Worm (Caenorhabditis elegans) whole organism, L2 larva: ENCODE results near the gene C17G10.13.
"Not testable (repeated sequence)": the region's sequence is repeated elsewhere in the genome, so short reads cannot be mapped to it uniquely, and the experiment has no call there.

ENCODE experiments used
- C34F6.9 ChIP-seq: fragments of 150-350 bp; optimal IDR thresholded peaks from 2 replicates; lab custom pipeline; 2014; ENCODE audit warnings: missing biosample characterization, missing genetic modification characterization
- ZK546.5 ChIP-seq: sonication (generic microtip); optimal IDR thresholded peaks from 2 replicates; lab custom pipeline; 2017; ENCODE audit warnings: missing biosample characterization, missing genetic modification characterization
- aly-2 ChIP-seq: fragments of 150-350 bp; optimal IDR thresholded peaks from 2 replicates; lab custom pipeline; 2014; ENCODE audit warnings: missing biosample characterization, missing genetic modification characterization
- blmp-1 ChIP-seq: sonication (generic microtip); optimal IDR thresholded peaks from 2 replicates; lab custom pipeline; 2017; ENCODE audit warnings: missing genetic modification characterization, mild to moderate bottlenecking, missing compliant biosample characterization, antibody characterized with exemption, moderate library complexity; ENCODE audit not compliant: insufficient read depth
- egl-27 ChIP-seq: sonication (generic microtip); optimal IDR thresholded peaks from 3 replicates; lab custom pipeline; 2017; ENCODE audit warnings: missing biosample characterization, missing genetic modification reagents, missing genetic modification characterization
- elt-1 ChIP-seq: fragments of 150-350 bp; optimal IDR thresholded peaks from 2 replicates; lab custom pipeline; 2014; ENCODE audit warnings: missing biosample characterization, missing genetic modification characterization
- elt-3 ChIP-seq: sonication (generic microtip); optimal IDR thresholded peaks from 2 replicates; lab custom pipeline; 2017; ENCODE audit warnings: missing biosample characterization, missing genetic modification characterization
- fos-1 ChIP-seq: fragments of 150-350 bp; optimal IDR thresholded peaks from 2 replicates; lab custom pipeline; 2014; ENCODE audit warnings: missing biosample characterization, missing genetic modification characterization
- gmeb-1 ChIP-seq: fragments of 150-350 bp; optimal IDR thresholded peaks from 2 replicates; lab custom pipeline; 2014; ENCODE audit warnings: missing biosample characterization, missing genetic modification characterization
- lin-11 ChIP-seq: fragments of 150-350 bp; sonication (generic microtip); optimal IDR thresholded peaks from 2 replicates; lab custom pipeline; 2014; ENCODE audit warnings: missing biosample characterization, missing genetic modification characterization, inconsistent platforms, mixed read lengths
- lin-39 ChIP-seq: fragments of 150-350 bp; optimal IDR thresholded peaks from 2 replicates; lab custom pipeline; 2014; ENCODE audit warnings: missing biosample characterization, missing genetic modification reagents, missing genetic modification characterization
- mab-5 ChIP-seq: fragments of 150-350 bp; optimal IDR thresholded peaks from 2 replicates; lab custom pipeline; 2014; ENCODE audit warnings: missing biosample characterization, missing genetic modification characterization
- mbf-1 ChIP-seq: sonication (generic microtip); optimal IDR thresholded peaks from 2 replicates; lab custom pipeline; 2017; ENCODE audit warnings: missing biosample characterization, missing genetic modification characterization
- nhr-10 ChIP-seq: sonication (generic microtip); optimal IDR thresholded peaks from 2 replicates; lab custom pipeline; 2017; ENCODE audit warnings: missing biosample characterization, missing genetic modification characterization
- nhr-11 ChIP-seq: fragments of 150-350 bp; optimal IDR thresholded peaks from 2 replicates; lab custom pipeline; 2014; ENCODE audit warnings: missing biosample characterization, missing genetic modification characterization
- nhr-129 ChIP-seq: fragments of 150-350 bp; optimal IDR thresholded peaks from 2 replicates; lab custom pipeline; 2014; ENCODE audit warnings: missing biosample characterization, missing genetic modification characterization
- nhr-23 ChIP-seq: fragments of 150-350 bp; optimal IDR thresholded peaks from 2 replicates; lab custom pipeline; 2014; ENCODE audit warnings: missing biosample characterization, missing genetic modification reagents, missing genetic modification characterization
- nhr-237 ChIP-seq: fragments of 150-350 bp; optimal IDR thresholded peaks from 2 replicates; lab custom pipeline; 2014; ENCODE audit warnings: missing biosample characterization, missing genetic modification characterization
- nhr-6 ChIP-seq: fragments of 150-350 bp; optimal IDR thresholded peaks from 2 replicates; lab custom pipeline; 2014; ENCODE audit warnings: missing biosample characterization, missing genetic modification characterization
- sem-4 ChIP-seq: fragments of 150-350 bp; optimal IDR thresholded peaks from 2 replicates; lab custom pipeline; 2014; ENCODE audit warnings: missing biosample characterization, missing genetic modification reagents, missing genetic modification characterization
- sma-3 ChIP-seq: sonication (generic microtip); optimal IDR thresholded peaks from 2 replicates; lab custom pipeline; 2016; ENCODE audit warnings: missing genetic modification reagents, missing genetic modification characterization, missing compliant biosample characterization
- snpc-4 ChIP-seq: fragments of 150-350 bp; optimal IDR thresholded peaks from 2 replicates; lab custom pipeline; 2014; ENCODE audit warnings: missing biosample characterization, missing genetic modification characterization
- unc-39 ChIP-seq: fragments of 150-350 bp; optimal IDR thresholded peaks from 2 replicates; lab custom pipeline; 2014; ENCODE audit warnings: missing biosample characterization, missing genetic modification characterization
- unc-55 ChIP-seq: fragments of 150-350 bp; sonication (generic microtip); optimal IDR thresholded peaks from 3 replicates; lab custom pipeline; 2014; ENCODE audit warnings: missing biosample characterization, missing genetic modification reagents, missing genetic modification characterization
- unc-62 ChIP-seq: fragments of 150-350 bp; optimal IDR thresholded peaks from 2 replicates; lab custom pipeline; 2014; ENCODE audit warnings: missing biosample characterization, missing genetic modification reagents, missing genetic modification characterization
- zag-1 ChIP-seq: fragments of 150-350 bp; optimal IDR thresholded peaks from 2 replicates; lab custom pipeline; 2014; ENCODE audit warnings: missing biosample characterization, missing genetic modification characterization
- ztf-1 ChIP-seq: fragments of 200-800 bp; sonication (Bioruptor generic); conservative IDR thresholded peaks from 2 replicates; pipeline ENCODE4 v1.3.6; 2022; ENCODE audit warnings: missing genetic modification characterization, missing compliant biosample characterization
- ztf-4 ChIP-seq: fragments of 150-350 bp; optimal IDR thresholded peaks from 2 replicates; lab custom pipeline; 2014; ENCODE audit warnings: missing biosample characterization, missing genetic modification characterization

The C17G10.13 gene

DNA sequence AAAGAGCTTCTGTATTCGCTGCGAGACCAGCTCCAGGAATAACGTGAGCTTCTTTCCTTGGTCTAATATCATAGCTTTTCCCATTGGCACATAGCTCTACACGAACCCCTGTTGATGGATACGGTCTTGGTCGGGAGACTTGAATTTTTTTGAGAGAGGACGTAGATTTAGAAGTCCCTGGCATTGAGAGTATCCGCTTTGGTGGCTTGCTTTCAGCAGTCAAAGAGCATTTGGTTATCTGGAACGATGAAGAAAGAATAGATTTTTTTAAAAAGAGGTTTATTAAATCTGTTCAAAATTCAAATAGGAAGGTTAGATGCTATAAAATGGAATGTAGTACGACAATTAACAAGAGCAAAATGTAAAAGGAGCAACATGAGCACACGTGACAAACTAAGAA, at the start of gene C17G10.13:
Gene C17G10.13, minus strand, starts transcription at position 101 of the 400 bp plus-strand sequence.
- TF ChIP-seq nhr-129 (tag; lab: Kevin White, UChicago) (no peak), unc-55 (GFP tag; lab: Kevin White, UChicago) (no peak), ZK546.5 (tag; lab: Kevin White, UChicago) (no peak), ztf-1 (no peak), mbf-1 (tag; lab: Kevin White, UChicago) (no peak), elt-1 (tag; lab: Kevin White, UChicago) (no peak), nhr-23 (tag; lab: Kevin White, UChicago) (no peak), aly-2 (tag; lab: Kevin White, UChicago) (no peak), zag-1 (tag; lab: Kevin White, UChicago) (no peak)

DNA sequence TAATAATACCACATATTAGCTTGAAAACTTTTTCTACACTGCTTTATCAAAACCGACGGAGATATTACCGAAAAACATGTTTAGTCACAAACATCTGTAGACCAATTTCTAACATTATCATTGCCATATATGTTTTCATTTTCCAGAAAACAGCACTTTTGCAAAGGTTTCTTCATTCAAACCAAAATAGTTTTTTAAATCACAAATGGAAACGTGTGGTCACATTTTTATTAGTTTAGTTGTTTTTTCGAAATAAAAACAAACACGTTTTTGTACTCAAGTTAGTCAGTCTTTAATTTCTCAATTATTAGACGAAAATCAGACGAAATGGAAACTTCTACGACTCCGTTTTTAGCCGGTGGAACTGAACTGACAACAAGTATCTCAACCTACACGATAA, 48.5 kb upstream of the C17G10.13 start, which contains the start of gene F59E12.3:
Gene F59E12.3, plus strand, starts transcription at position 301 of the 400 bp plus-strand sequence.
- no peak for TF ChIP-seq mab-5

DNA sequence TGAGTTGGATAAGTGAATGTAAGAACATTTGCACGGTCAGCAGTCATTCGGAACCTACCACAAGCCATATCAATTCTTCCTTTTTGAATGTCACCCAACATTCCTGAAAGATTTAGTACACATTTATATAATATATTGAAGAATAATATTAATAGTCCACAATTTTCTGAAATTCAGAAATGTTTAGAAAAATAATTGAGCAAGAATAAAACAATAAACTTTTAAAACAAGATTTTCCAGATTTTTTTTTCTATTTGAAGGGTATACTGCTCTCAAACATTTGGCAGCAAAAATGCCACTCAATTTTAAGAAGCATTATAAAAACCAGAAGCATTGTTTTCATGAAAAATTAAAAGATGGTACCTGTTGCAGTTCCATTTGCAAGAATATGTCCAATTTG, 47.2 kb upstream of the C17G10.13 start, which contains the start of gene F59E12.8:
Gene F59E12.8, minus strand, starts transcription at position 101 of the 400 bp plus-strand sequence.
- TF ChIP-seq ZK546.5 (tag; lab: Kevin White, UChicago) = no peak
- no peak for TF ChIP-seq lin-11 (tag; lab: Kevin White, UChicago)
- no peak for TF ChIP-seq nhr-11 (tag; lab: Kevin White, UChicago)
- TF ChIP-seq gmeb-1 (tag; lab: Kevin White, UChicago) = no peak
- TF ChIP-seq ztf-4 = no peak
- TF ChIP-seq egl-27 (tag; lab: Kevin White, UChicago) = no peak

DNA sequence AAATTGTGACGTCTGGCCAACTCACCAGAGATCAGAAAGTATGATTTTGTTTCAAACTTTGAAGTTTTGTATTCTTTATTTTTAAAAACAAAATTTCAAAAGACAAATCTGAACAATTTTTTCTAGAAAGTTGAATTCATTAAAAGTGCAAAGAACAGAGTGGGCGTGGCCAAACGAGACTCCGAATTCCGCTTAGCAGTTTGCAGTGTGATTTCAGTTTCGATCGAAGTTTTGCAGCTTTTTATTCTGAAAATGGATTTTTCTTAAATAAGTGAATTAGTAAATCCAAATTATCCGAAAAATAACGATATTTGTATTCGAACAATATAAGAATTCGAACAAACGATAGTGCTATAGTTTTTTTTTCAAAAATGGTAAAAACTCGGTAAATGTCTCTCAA, 43.9 kb upstream of the C17G10.13 start:
- TF ChIP-seq C34F6.9 (tag; lab: Kevin White, UChicago) (peak; percentile 60), fos-1 (tag; lab: Kevin White, UChicago) (no peak), gmeb-1 (tag; lab: Kevin White, UChicago) (peak; percentile 13), sem-4 (tag; lab: Kevin White, UChicago) (no peak), unc-62 (no peak), sma-3 (GFP tag; lab: Kevin White, UChicago) (no peak)

DNA sequence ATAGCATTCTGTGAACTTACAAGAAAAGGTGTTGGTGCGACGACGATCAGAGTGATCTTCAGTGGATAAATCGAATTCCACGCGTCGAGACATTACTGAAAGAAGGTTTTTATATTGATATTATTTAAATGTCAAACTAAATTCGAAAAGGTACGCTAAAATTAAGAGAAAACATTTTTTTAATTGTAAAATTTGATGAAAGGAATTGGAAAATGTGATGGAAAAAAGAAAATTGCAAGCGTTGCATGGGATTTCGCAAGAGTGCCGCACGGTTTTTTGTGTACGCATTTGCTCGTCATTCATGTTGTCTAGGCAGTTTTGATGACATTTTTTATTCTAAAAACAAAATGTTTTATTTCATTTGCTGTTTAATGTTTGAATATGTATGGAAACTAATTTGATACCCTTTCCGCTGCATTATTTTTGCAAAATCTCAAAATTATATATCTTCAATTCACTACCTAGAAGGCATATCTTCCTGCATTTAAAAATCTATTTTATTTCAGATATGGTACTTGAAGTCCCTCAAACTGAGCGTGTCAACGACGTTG, 41.3 kb upstream of the C17G10.13 start, which contains the start of the genes F59E12.6 and npl-4.1:
Gene F59E12.6, minus strand, starts transcription at position 101 of the 551 bp plus-strand sequence.
Gene npl-4.1, plus strand, starts transcription at position 501 of the 551 bp plus-strand sequence.
- not testable (repeated sequence) for TF ChIP-seq ztf-4; nhr-6 (tag; lab: Kevin White, UChicago); nhr-11 (tag; lab: Kevin White, UChicago)

DNA sequence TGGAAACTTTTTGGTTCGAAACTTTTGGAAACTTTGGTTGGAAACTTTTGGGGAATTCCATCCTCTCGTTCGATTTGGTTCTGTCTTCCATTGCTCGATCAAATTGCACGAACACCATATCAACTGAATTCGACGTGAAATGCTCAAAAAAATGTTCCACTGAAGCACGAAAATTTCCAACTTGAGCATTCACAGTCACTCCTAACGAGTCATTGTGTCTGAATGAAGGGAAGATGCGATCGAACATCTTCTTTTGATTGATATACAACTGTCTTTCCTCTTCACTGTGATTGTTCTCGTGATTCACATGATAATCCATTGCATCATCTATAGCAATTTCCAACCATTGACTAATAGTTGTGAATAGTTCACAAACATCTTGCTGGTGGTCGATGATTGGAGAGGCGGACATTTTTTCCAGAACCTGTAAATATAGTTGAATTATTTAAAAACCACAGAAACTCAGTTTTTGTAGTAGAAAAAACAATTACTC, 38.8 kb upstream of the C17G10.13 start, which contains the start of gene F59E12.15:
Gene F59E12.15, minus strand, starts transcription at position 51 of the 493 bp plus-strand sequence.
- TF ChIP-seq nhr-237 (tag; lab: Kevin White, UChicago) (no peak), nhr-129 (tag; lab: Kevin White, UChicago) (peak; percentile 93), aly-2 (tag; lab: Kevin White, UChicago) (no peak), gmeb-1 (tag; lab: Kevin White, UChicago) (no peak), elt-3 (tag; lab: Kevin White, UChicago) (no peak), lin-39 (tag; lab: Kevin White, UChicago) (no peak), mab-5 (no peak), nhr-10 (no peak)
- TF ChIP-seq, all 48 proteins: peak for 1

DNA sequence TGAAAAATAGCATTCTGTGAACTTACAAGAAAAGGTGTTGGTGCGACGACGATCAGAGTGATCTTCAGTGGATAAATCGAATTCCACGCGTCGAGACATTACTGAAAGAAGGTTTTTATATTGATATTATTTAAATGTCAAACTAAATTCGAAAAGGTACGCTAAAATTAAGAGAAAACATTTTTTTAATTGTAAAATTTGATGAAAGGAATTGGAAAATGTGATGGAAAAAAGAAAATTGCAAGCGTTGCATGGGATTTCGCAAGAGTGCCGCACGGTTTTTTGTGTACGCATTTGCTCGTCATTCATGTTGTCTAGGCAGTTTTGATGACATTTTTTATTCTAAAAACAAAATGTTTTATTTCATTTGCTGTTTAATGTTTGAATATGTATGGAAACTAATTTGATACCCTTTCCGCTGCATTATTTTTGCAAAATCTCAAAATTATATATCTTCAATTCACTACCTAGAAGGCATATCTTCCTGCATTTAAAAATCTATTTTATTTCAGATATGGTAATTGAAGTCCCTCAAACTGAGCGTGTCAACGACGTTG, 32.9 kb upstream of the C17G10.13 start, which contains the start of the genes eif-3.L and npl-4.2:
Gene eif-3.L, minus strand, starts transcription at position 101 of the 557 bp plus-strand sequence.
Gene npl-4.2, plus strand, starts transcription at position 507 of the 557 bp plus-strand sequence.
- TF ChIP-seq snpc-4; unc-39; blmp-1 (tag; lab: Kevin White, UChicago): not testable (repeated sequence)
